Fruit fly (Drosophila melanogaster): ENCODE results near the gene borr.

dm6 chr2L:9223266-9223665 is 29.7 kb downstream of the borr start:
- TF ChIP-seq CG14655 (GFP tag; optimal IDR thresholded peaks at IDR 0.05) (no peak), gl (tag; optimal IDR thresholded peaks at IDR 0.05) (no peak), CG10348 (GFP tag; IDR thresholded peaks at IDR 0.05) (no peak), fd96Ca (GFP tag; IDR thresholded peaks at IDR 0.05) (no peak), EcR (GFP tag; optimal IDR thresholded peaks at IDR 0.05) (no peak)

Data from whole organism, pupa.